Fruit fly (Drosophila melanogaster) whole organism, wandering third instar larva: ENCODE measurements around the gene CG5934.

Experiments
- Abd-B ChIP-seq: fragments of >200 bp; optimal IDR thresholded peaks from 2 replicates; lab custom pipeline; 2017; ENCODE audit warnings: missing biosample characterization, missing genetic modification characterization
- Dif ChIP-seq: fragments of 200-275, 200-300 bp; sonication (Bioruptor generic); optimal IDR thresholded peaks from 2 replicates; lab custom pipeline; 2018; ENCODE audit warnings: missing biosample characterization, missing genetic modification characterization; ENCODE audit not compliant: partially characterized antibody
- Myc ChIP-seq: fragments of >200 bp; optimal IDR thresholded peaks from 2 replicates; lab custom pipeline; 2017
- lola ChIP-seq: fragments of >200 bp; optimal IDR thresholded peaks from 2 replicates; lab custom pipeline; 2017; ENCODE audit warnings: missing biosample characterization, missing genetic modification characterization
- pan ChIP-seq: fragments of >200 bp; optimal IDR thresholded peaks from 2 replicates; lab custom pipeline; 2017
- psq ChIP-seq: fragments of 200-800 bp; sonication (Bioruptor generic); optimal IDR thresholded peaks from 3 replicates; lab custom pipeline; 2017; ENCODE audit warnings: missing biosample characterization, mild to moderate bottlenecking, missing genetic modification characterization, moderate library complexity
- usp ChIP-seq: fragments of >200 bp; optimal IDR thresholded peaks from 2 replicates; lab custom pipeline; 2017; ENCODE audit warnings: missing biosample characterization, missing genetic modification characterization

DNA sequence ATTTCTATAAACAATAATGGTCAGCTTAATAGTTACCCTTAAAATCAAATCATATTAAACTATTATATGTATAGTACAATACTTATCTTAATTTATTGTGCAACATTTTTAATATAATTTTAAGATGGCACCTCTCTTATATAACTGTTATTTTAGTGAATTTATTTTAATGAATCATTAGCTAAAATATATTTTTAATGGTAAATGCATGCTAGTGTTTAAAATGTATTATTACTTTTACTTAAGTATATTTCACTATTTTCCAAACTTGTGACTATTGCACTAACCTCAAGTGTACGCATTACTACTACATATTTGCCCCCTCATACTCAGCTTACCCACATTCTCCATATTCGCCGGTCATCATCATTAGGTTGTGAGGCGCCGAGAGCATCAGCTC is 27.2 kb upstream of the CG5934 start:
- TF ChIP-seq usp (GFP tag; lab: Kevin White, UChicago), result no peak
- no peak for TF ChIP-seq Myc (lab: Kevin White, UChicago)
- no peak for TF ChIP-seq lola (GFP tag; lab: Kevin White, UChicago)
- no peak for TF ChIP-seq pan
- TF ChIP-seq Dif (GFP tag; lab: Kevin White, UChicago), result no peak
- TF ChIP-seq psq (GFP tag; lab: Kevin White, UChicago), result peak; percentile 37
- TF ChIP-seq Abd-B (GFP tag; lab: Kevin White, UChicago), result no peak
